Worm (Caenorhabditis elegans) whole organism, L4 larva: ENCODE results near the gene math-3.
A peak's percentile ranks its signal among the peaks of the same experiment; 100 is the strongest.

Experiments
- F37D6.2 ChIP-seq: sonication (generic microtip); optimal IDR thresholded peaks from 2 replicates; lab custom pipeline; 2016; ENCODE audit warnings: mild to moderate bottlenecking, missing genetic modification characterization, missing compliant biosample characterization
- F44E2.7 ChIP-seq: fragments of 200-800 bp; sonication (Bioruptor generic); IDR thresholded peaks from 2 replicates; pipeline ENCODE4 v2.1.2; 2022; ENCODE audit warnings: missing genetic modification characterization, missing compliant biosample characterization
- Y48G9A.11 ChIP-seq: fragments of 200-800 bp; sonication (Bioruptor generic); IDR thresholded peaks from 2 replicates; pipeline ENCODE4 v1.3.6; 2022; ENCODE audit warnings: missing genetic modification reagents, missing genetic modification characterization, missing compliant biosample characterization
- Y5F2A.4 ChIP-seq: fragments of 200-800 bp; sonication (Bioruptor generic); optimal IDR thresholded peaks from 2 replicates; lab custom pipeline; 2018; ENCODE audit warnings: mild to moderate bottlenecking, missing genetic modification characterization, missing compliant biosample characterization
- Y75B8A.6 ChIP-seq: fragments of 200-800 bp; sonication (Bioruptor generic); IDR thresholded peaks from 2 replicates; pipeline ENCODE4 v1.3.6; 2022; ENCODE audit warnings: missing genetic modification reagents, missing genetic modification characterization, missing compliant biosample characterization
- ZK546.5 ChIP-seq, 2 experiments: sonication (generic microtip); optimal IDR thresholded peaks; 2 replicates each; lab custom pipeline; 2017; ENCODE audit warnings: missing biosample characterization in 2 of 2, missing genetic modification characterization in 2 of 2
- aha-1 ChIP-seq: fragments of 150-350 bp; peaks from one replicate; lab custom pipeline; 2014; ENCODE audit warnings: missing biosample characterization, missing genetic modification characterization
- attf-4 ChIP-seq: sonication (generic microtip); optimal IDR thresholded peaks from 3 replicates; lab custom pipeline; 2017; ENCODE audit warnings: missing biosample characterization, missing genetic modification characterization
- ceh-20 ChIP-seq: fragments of 200-800 bp; sonication (Bioruptor generic); IDR thresholded peaks from 2 replicates; pipeline ENCODE4 v1.3.6; 2022; ENCODE audit warnings: missing genetic modification reagents, missing genetic modification characterization, missing compliant biosample characterization
- ceh-28 ChIP-seq: fragments of 150-350 bp; optimal IDR thresholded peaks from 2 replicates; lab custom pipeline; 2014; ENCODE audit warnings: missing biosample characterization, missing genetic modification reagents, missing genetic modification characterization
- ceh-44 ChIP-seq: fragments of 200-800 bp; sonication (Bioruptor generic); IDR thresholded peaks from 2 replicates; pipeline ENCODE4 v1.3.6; 2022; ENCODE audit warnings: missing genetic modification reagents, missing genetic modification characterization, missing compliant biosample characterization
- ceh-62 ChIP-seq: sonication (generic microtip); optimal IDR thresholded peaks from 2 replicates; lab custom pipeline; 2017; ENCODE audit warnings: missing biosample characterization, missing genetic modification characterization
- ceh-82 ChIP-seq: sonication (generic microtip); optimal IDR thresholded peaks from 2 replicates; lab custom pipeline; 2017; ENCODE audit warnings: missing biosample characterization, missing genetic modification characterization
- cey-2 ChIP-seq: sonication (generic microtip); optimal IDR thresholded peaks from 3 replicates; lab custom pipeline; 2017; ENCODE audit warnings: missing genetic modification characterization, mild to moderate bottlenecking, missing compliant biosample characterization, antibody characterized with exemption, borderline replicate concordance; ENCODE audit not compliant: insufficient read depth
- ctbp-1 ChIP-seq: fragments of 200-800 bp; sonication (Bioruptor generic); IDR thresholded peaks from 2 replicates; pipeline ENCODE4 v1.3.6; 2022; ENCODE audit warnings: missing genetic modification reagents, missing genetic modification characterization, missing compliant biosample characterization
- dmd-6 ChIP-seq: fragments of 200-800 bp; sonication (Bioruptor generic); IDR thresholded peaks from 2 replicates; pipeline ENCODE4 v1.3.6; 2022; ENCODE audit warnings: missing genetic modification reagents, missing genetic modification characterization, missing compliant biosample characterization
- dmd-8 ChIP-seq: fragments of 200-800 bp; sonication (Bioruptor generic); IDR thresholded peaks from 2 replicates; pipeline ENCODE4 v1.3.6; 2022; ENCODE audit warnings: missing genetic modification characterization, missing compliant biosample characterization
- dmd-9 ChIP-seq: fragments of 200-800 bp; sonication (Bioruptor generic); IDR thresholded peaks from 2 replicates; pipeline ENCODE4 v1.3.6; 2022; ENCODE audit warnings: missing genetic modification reagents, missing genetic modification characterization, missing compliant biosample characterization
- dpl-1 ChIP-seq: fragments of 150-350 bp; optimal IDR thresholded peaks from 2 replicates; lab custom pipeline; 2014; ENCODE audit warnings: missing biosample characterization, missing genetic modification reagents, missing genetic modification characterization
- duxl-1 ChIP-seq: sonication (generic microtip); optimal IDR thresholded peaks from 2 replicates; lab custom pipeline; 2016; ENCODE audit warnings: mild to moderate bottlenecking, missing genetic modification characterization, moderate library complexity, missing compliant biosample characterization; ENCODE audit not compliant: poor library complexity
- egl-27 ChIP-seq: sonication (generic microtip); optimal IDR thresholded peaks from 3 replicates; lab custom pipeline; 2017; ENCODE audit warnings: missing biosample characterization, missing genetic modification reagents, missing genetic modification characterization
- egl-43 ChIP-seq: fragments of 200-800 bp; sonication (Bioruptor generic); IDR thresholded peaks from 2 replicates; pipeline ENCODE4 v1.3.6; 2022; ENCODE audit warnings: missing genetic modification reagents, missing genetic modification characterization, missing compliant biosample characterization
- fkh-10 ChIP-seq: fragments of 150-350 bp; optimal IDR thresholded peaks from 2 replicates; lab custom pipeline; 2014; ENCODE audit warnings: missing biosample characterization, missing genetic modification reagents, missing genetic modification characterization
- hlh-11 ChIP-seq: fragments of 200-800 bp; sonication (Bioruptor generic); optimal IDR thresholded peaks from 2 replicates; lab custom pipeline; 2018; ENCODE audit warnings: mild to moderate bottlenecking, missing genetic modification characterization, missing compliant biosample characterization
- lim-7 ChIP-seq: fragments of 200-800 bp; sonication (Bioruptor generic); IDR thresholded peaks from 2 replicates; pipeline ENCODE4 v1.3.6; 2022; ENCODE audit warnings: missing genetic modification characterization, missing compliant biosample characterization
- lin-39 ChIP-seq: fragments of 150-350 bp; optimal IDR thresholded peaks from 2 replicates; lab custom pipeline; 2014; ENCODE audit warnings: missing biosample characterization, missing genetic modification reagents, missing genetic modification characterization
- madf-5 ChIP-seq, 2 experiments: fragments of 200-800 bp; sonication (Bioruptor generic); IDR thresholded peaks; 2 replicates each; pipeline ENCODE4 v1.3.6; 2022; ENCODE audit warnings: missing compliant biosample characterization in 2 of 2, missing genetic modification characterization in 2 of 2
- mxl-3 ChIP-seq: fragments of 200-800 bp; sonication (Bioruptor generic); optimal IDR thresholded peaks from 2 replicates; lab custom pipeline; 2018; ENCODE audit warnings: mild to moderate bottlenecking, missing genetic modification characterization, missing compliant biosample characterization
- nhr-10 ChIP-seq: fragments of 150-350 bp; optimal IDR thresholded peaks from 2 replicates; lab custom pipeline; 2014; ENCODE audit warnings: missing biosample characterization, missing genetic modification characterization
- nhr-111 ChIP-seq: fragments of 200-800 bp; sonication (Bioruptor generic); optimal IDR thresholded peaks from 2 replicates; lab custom pipeline; 2018; ENCODE audit warnings: mild to moderate bottlenecking, missing genetic modification characterization, missing compliant biosample characterization
- nhr-25 ChIP-seq: sonication (generic microtip); optimal IDR thresholded peaks from 2 replicates; lab custom pipeline; 2017; ENCODE audit warnings: missing genetic modification characterization, mild to moderate bottlenecking, missing compliant biosample characterization, antibody characterized with exemption, moderate library complexity, borderline replicate concordance; ENCODE audit not compliant: insufficient read depth
- nhr-28 ChIP-seq: fragments of 150-350 bp; optimal IDR thresholded peaks from 2 replicates; lab custom pipeline; 2014; ENCODE audit warnings: missing biosample characterization, missing genetic modification characterization
- nhr-42 ChIP-seq: fragments of 200-800 bp; sonication (Bioruptor generic); IDR thresholded peaks from 2 replicates; pipeline ENCODE4 v1.3.6; 2022; ENCODE audit warnings: missing genetic modification characterization, missing compliant biosample characterization
- nhr-76 ChIP-seq: fragments of 150-350 bp; optimal IDR thresholded peaks from 2 replicates; lab custom pipeline; 2014; ENCODE audit warnings: missing biosample characterization, missing genetic modification characterization
- pha-4 ChIP-seq, 2 experiments: fragments of 150-350 bp in 1 of 2; fragments of 200-800 bp in 1 of 2; sonication (Bioruptor generic) in 1 of 2; IDR thresholded peaks in 1 of 2; optimal IDR thresholded peaks in 1 of 2; 2 replicates each; pipeline versions ENCODE4 v1.3.6 to Lab custom; 2014 to 2022; ENCODE audit warnings: missing genetic modification characterization in 2 of 2, missing genetic modification reagents in 2 of 2, missing biosample characterization in 1 of 2, missing compliant biosample characterization in 1 of 2
- rbr-2 ChIP-seq: sonication (generic microtip); optimal IDR thresholded peaks from 2 replicates; lab custom pipeline; 2016; ENCODE audit warnings: missing genotype, missing genetic modification characterization, missing compliant biosample characterization
- saeg-2 ChIP-seq: fragments of 200-800 bp; sonication (Bioruptor generic); IDR thresholded peaks from 2 replicates; pipeline ENCODE4 v1.3.6; 2022; ENCODE audit warnings: missing genetic modification reagents, missing genetic modification characterization, missing compliant biosample characterization
- skn-1 ChIP-seq: fragments of 150-350 bp; optimal IDR thresholded peaks from 2 replicates; lab custom pipeline; 2014; ENCODE audit warnings: missing biosample characterization, missing genetic modification characterization
- snpc-1.2 ChIP-seq: fragments of 200-800 bp; sonication (Bioruptor generic); IDR thresholded peaks from 2 replicates; pipeline ENCODE4 v1.3.6; 2022; ENCODE audit warnings: missing genetic modification reagents, missing genetic modification characterization, missing compliant biosample characterization
- unc-62 ChIP-seq, 3 experiments: fragments of 150-350 bp in 1 of 3; sonication (generic microtip); optimal IDR thresholded peaks in 2 of 3; peaks in 1 of 3; 1 replicate in 1 of 3; 2 replicates in 2 of 3; lab custom pipeline; 2014 to 2017; ENCODE audit warnings: missing biosample characterization in 3 of 3, missing genetic modification characterization in 3 of 3, missing genetic modification reagents in 3 of 3, missing genotype in 1 of 3
- vab-7 ChIP-seq: fragments of 200-800 bp; sonication (Bioruptor generic); IDR thresholded peaks from 2 replicates; pipeline ENCODE4 v1.3.6; 2022; ENCODE audit warnings: missing genetic modification reagents, missing genetic modification characterization, missing compliant biosample characterization
- zfp-2 ChIP-seq: sonication (generic microtip); optimal IDR thresholded peaks from 2 replicates; lab custom pipeline; 2016; ENCODE audit warnings: mild to moderate bottlenecking, missing genetic modification characterization, missing compliant biosample characterization
- zip-2 ChIP-seq: fragments of 150-350 bp; optimal IDR thresholded peaks from 2 replicates; lab custom pipeline; 2014; ENCODE audit warnings: missing biosample characterization, missing genetic modification characterization

math-3 gene

ce11 chrII:1735145-1735544 is 36.7 kb upstream of the math-3 start:
- TF ChIP-seq ZK546.5 (tag; optimal IDR thresholded peaks at IDR 0.05; lab: Kevin White, UChicago): no peak
- TF ChIP-seq unc-62 (GFP tag; optimal IDR thresholded peaks at IDR 0.05 in 1 of 2; lab: Kevin White, UChicago): peak in 1 of 2 experiments; percentile 96
- TF ChIP-seq unc-62 (tag; optimal IDR thresholded peaks at IDR 0.05; lab: Kevin White, UChicago): no peak
- TF ChIP-seq ceh-44 (GFP tag; lab: Robert Waterston, UW): no peak
- TF ChIP-seq dpl-1 (GFP tag; lab: Kevin White, UChicago): no peak
- TF ChIP-seq nhr-10 (tag; lab: Kevin White, UChicago): no peak

ce11 chrII:1736353-1736752 is 35.5 kb upstream of the math-3 start, which contains the start of gene ceh-83:
Gene ceh-83 (minus strand): TSS chrII:1736533.
- TF ChIP-seq snpc-1.2 (no peak), F37D6.2 (tag; lab: Kevin White, UChicago) (no peak), Y48G9A.11 (GFP tag; lab: Robert Waterston, UW) (no peak), ceh-28 (no peak), skn-1 (no peak), egl-27 (no peak), zfp-2 (tag; lab: Kevin White, UChicago) (no peak), F44E2.7 (GFP tag; lab: Robert Waterston, UW) (no peak), nhr-111 (GFP tag; lab: Kevin White, UChicago) (no peak), nhr-42 (GFP tag; lab: Robert Waterston, UW) (no peak), hlh-11 (tag; lab: Kevin White, UChicago) (peak; percentile 50), duxl-1 (tag; lab: Kevin White, UChicago) (peak; percentile 98), lin-39 (tag; lab: Kevin White, UChicago) (no peak), nhr-25 (tag; lab: Kevin White, UChicago) (no peak), nhr-28 (tag; lab: Kevin White, UChicago) (peak; percentile 13), madf-5 (GFP tag; IDR thresholded peaks at IDR 0.05; lab: Robert Waterston, UW) (no peak), dmd-6 (GFP tag; lab: Robert Waterston, UW) (no peak; the same call in 1 of the 2 replicates), dmd-9 (GFP tag; lab: Robert Waterston, UW) (no peak), nhr-76 (tag; lab: Kevin White, UChicago) (no peak), saeg-2 (GFP tag; lab: Robert Waterston, UW) (no peak), fkh-10 (GFP tag; lab: Kevin White, UChicago) (no peak), unc-62 (GFP tag; optimal IDR thresholded peaks at IDR 0.05 in 1 of 2; lab: Kevin White, UChicago) (peak in 1 of 2 experiments; percentile 34), unc-62 (tag; optimal IDR thresholded peaks at IDR 0.05; lab: Kevin White, UChicago) (no peak), attf-4 (no peak), ceh-62 (no peak), lim-7 (GFP tag; lab: Robert Waterston, UW) (no peak), ctbp-1 (GFP tag; lab: Robert Waterston, UW) (no peak), ceh-82 (tag; lab: Kevin White, UChicago) (no peak), cey-2 (no peak)

- no peak for TF ChIP-seq zip-2 (tag; lab: Kevin White, UChicago)
- peak; percentile 68 for TF ChIP-seq aha-1 (tag; lab: Kevin White, UChicago)
Observed at ce11 chrII:1738844-1739243, 33.0 kb upstream of the math-3 start, which contains the start of the genes irld-9 and irld-33. Gene irld-9 (minus strand): TSS chrII:1738944. Gene irld-33 (plus strand): TSS chrII:1739052.

- TF ChIP-seq pha-4 (GFP tag; IDR thresholded peaks at IDR 0.05; lab: Robert Waterston, UW): no peak
- TF ChIP-seq pha-4 (tag; optimal IDR thresholded peaks at IDR 0.05; lab: Kevin White, UChicago): no peak
- TF ChIP-seq fkh-10 (GFP tag; lab: Kevin White, UChicago): no peak
- TF ChIP-seq Y5F2A.4 (GFP tag; lab: Kevin White, UChicago): no peak
- no peak for TF ChIP-seq ctbp-1 (GFP tag; lab: Robert Waterston, UW)
- TF ChIP-seq ceh-20 (GFP tag; lab: Robert Waterston, UW): no peak
- no peak for TF ChIP-seq rbr-2 (tag; lab: Kevin White, UChicago)
- no peak for TF ChIP-seq vab-7
- TF ChIP-seq egl-27: no peak
- TF ChIP-seq dmd-8 (GFP tag; lab: Robert Waterston, UW): no peak
- TF ChIP-seq Y75B8A.6: no peak
- TF ChIP-seq mxl-3 (GFP tag; lab: Kevin White, UChicago): no peak
- TF ChIP-seq egl-43 (GFP tag; lab: Robert Waterston, UW): no peak
Observed at ce11 chrII:1741248-1741647, 30.6 kb upstream of the math-3 start, which contains the start of gene K07G6.1. Gene K07G6.1 (plus strand): TSS chrII:1741548.
